Fruit fly (Drosophila melanogaster): ENCODE measurements around the gene Galk.

Galk gene

DNA sequence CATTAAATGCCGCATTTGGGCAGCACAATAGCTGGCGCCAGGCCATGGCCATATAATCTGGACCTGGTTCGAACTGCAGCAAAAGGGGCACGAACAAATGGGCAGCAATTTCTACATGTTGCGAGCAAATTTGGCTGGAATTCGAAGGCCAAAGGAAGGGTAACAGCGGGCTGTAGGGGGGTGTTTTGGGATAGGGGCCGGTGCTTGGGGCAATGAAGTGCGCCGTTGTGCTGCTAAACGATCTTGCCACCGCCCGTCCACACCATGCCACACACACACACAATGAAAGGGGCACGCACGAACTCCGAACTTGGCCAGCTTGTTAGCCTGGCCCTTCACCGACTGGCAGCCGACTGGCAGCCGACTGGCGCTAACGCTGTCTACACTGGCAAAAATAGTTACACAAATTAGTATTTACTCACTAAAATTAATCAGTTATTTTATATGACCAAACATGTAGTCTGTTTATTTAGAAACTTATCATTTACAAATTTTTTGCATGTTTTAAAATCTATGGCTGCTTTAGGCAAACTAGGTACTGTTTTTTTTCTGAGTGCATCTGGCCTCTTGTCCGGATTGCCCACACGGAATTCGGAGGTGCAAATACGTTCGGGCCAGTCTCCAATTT is 48.2 kb upstream of the Galk start (continued):
- TF ChIP-seq btn (GFP tag; optimal IDR thresholded peaks at IDR 0.05) (peak; percentile 76), CG10979 (tag; optimal IDR thresholded peaks at IDR 0.05) (peak; percentile 91), CG11696 (GFP tag; IDR thresholded peaks at IDR 0.05) (0 out of 2 replicates have a peak, but pooled peaks have one; percentile 15), Hr51 (GFP tag; optimal IDR thresholded peaks at IDR 0.05) (peak in 1 of 2 experiments; percentile 17), Ssrp (tag; optimal IDR thresholded peaks at IDR 0.05) (peak; percentile 22), CG11398 (GFP tag; optimal IDR thresholded peaks at IDR 0.05) (peak; percentile 5), pfk (GFP tag; optimal IDR thresholded peaks at IDR 0.05) (no peak), trem (tag; optimal IDR thresholded peaks at IDR 0.05) (peak; percentile 78), Trl (optimal IDR thresholded peaks at IDR 0.05) (no peak), Trl (GFP tag; optimal IDR thresholded peaks at IDR 0.05) (no peak), CG10209 (GFP tag; optimal IDR thresholded peaks at IDR 0.05) (peak; percentile 41), NC2β (GFP tag; optimal IDR thresholded peaks at IDR 0.05) (no peak), CG9727 (GFP tag; optimal IDR thresholded peaks at IDR 0.05) (peak; percentile 80), B-H1 (GFP tag; IDR thresholded peaks at IDR 0.05) (no peak), dimm (GFP tag; IDR thresholded peaks at IDR 0.05) (0 out of 2 replicates have a peak, but pooled peaks have one; percentile 15), CG8388 (GFP tag; optimal IDR thresholded peaks at IDR 0.05) (peak; percentile 22), HLH4C (GFP tag; IDR thresholded peaks at IDR 0.05; ENCODE audit: partially characterized antibody) (no peak), al (GFP tag; IDR thresholded peaks at IDR 0.05) (0 out of 2 replicates have a peak, but pooled peaks have one; percentile 17), Eip74EF (GFP tag; optimal IDR thresholded peaks at IDR 0.05) (peak in 1 of 2 experiments; percentile 20), CG15269 (tag; optimal IDR thresholded peaks at IDR 0.05) (no peak), fd96Cb (tag; optimal IDR thresholded peaks at IDR 0.05) (peak; percentile 81), bab2 (GFP tag; optimal IDR thresholded peaks at IDR 0.05) (peak; percentile 41), crc (GFP tag; optimal IDR thresholded peaks at IDR 0.05) (no peak), Jarid2 (GFP tag; optimal IDR thresholded peaks at IDR 0.05) (peak; percentile 22), TFAM (GFP tag; optimal IDR thresholded peaks at IDR 0.05) (peak; percentile 41), Sry-β (GFP tag; optimal IDR thresholded peaks at IDR 0.05) (no peak), lilli (GFP tag; optimal IDR thresholded peaks at IDR 0.05) (peak; percentile 22), PHDP (tag; optimal IDR thresholded peaks at IDR 0.05) (peak; percentile 11), mam (GFP tag; optimal IDR thresholded peaks at IDR 0.05) (no peak), Bteb2 (GFP tag; optimal IDR thresholded peaks at IDR 0.05) (no peak), row (GFP tag; IDR thresholded peaks at IDR 0.05) (peak; percentile 70), Poxn (GFP tag; IDR thresholded peaks at IDR 0.05) (no peak), CG10274 (GFP tag; optimal IDR thresholded peaks at IDR 0.05) (peak; percentile 8), kni (GFP tag; optimal IDR thresholded peaks at IDR 0.05) (peak; percentile 44), CoRest (tag; optimal IDR thresholded peaks at IDR 0.05) (peak; percentile 53), CG17328 (GFP tag; IDR thresholded peaks at IDR 0.05) (peak; percentile 85), amos (GFP tag; IDR thresholded peaks at IDR 0.05; ENCODE audit: partially characterized antibody) (no peak), CG8924 (tag; optimal IDR thresholded peaks at IDR 0.05) (peak; percentile 45), CG4360 (GFP tag; IDR thresholded peaks at IDR 0.05) (peak; percentile 25; the same call in 1 of the 2 replicates), ssp (GFP tag; IDR thresholded peaks at IDR 0.05) (peak; percentile 63), CG16815 (GFP tag; optimal IDR thresholded peaks at IDR 0.05) (peak; percentile 34), CG8765 (GFP tag; IDR thresholded peaks at IDR 0.05) (peak; percentile 64; the same call in 1 of the 2 replicates), ara (GFP tag; IDR thresholded peaks at IDR 0.05) (peak; percentile 90), Nf-YC (tag; optimal IDR thresholded peaks at IDR 0.05) (no peak), CG10366 (GFP tag; IDR thresholded peaks at IDR 0.05) (peak; percentile 62), YL-1 (GFP tag; optimal IDR thresholded peaks at IDR 0.05) (no peak), CG12769 (tag; optimal IDR thresholded peaks at IDR 0.05) (no peak), dan (GFP tag; IDR thresholded peaks at IDR 0.05) (0 out of 2 replicates have a peak, but pooled peaks have one; percentile 51), CG32767 (GFP tag; IDR thresholded peaks at IDR 0.05) (peak; percentile 68; the same call in 1 of the 2 replicates)
